Worm (Caenorhabditis elegans): Measurements from ENCODE around the gene K09F6.6.

Gene K09F6.6

ce11 chrII:2230368-2230767 is 48.7 kb downstream of the K09F6.6 start:
- TF ChIP-seq W03F9.2 (tag; optimal IDR thresholded peaks at IDR 0.05): no peak
- TF ChIP-seq dao-5 (tag; optimal IDR thresholded peaks at IDR 0.05): no peak
- no peak for TF ChIP-seq him-1 (tag; optimal IDR thresholded peaks at IDR 0.05)

Measured in whole organism, L4/young adult.